Fruit fly (Drosophila melanogaster) whole organism, adult: ENCODE results near the gene CG15696.
A peak's percentile ranks its signal among the peaks of the same experiment; 100 is the strongest.

Experiments
- CG11617 ChIP-seq: fragments of 200-800 bp; sonication (Bioruptor generic); optimal IDR thresholded peaks from 2 replicates; lab custom pipeline; 2017; ENCODE audit warnings: mild to moderate bottlenecking, missing biosample characterization, missing genetic modification reagents, missing genetic modification characterization
- CG12768 ChIP-seq: fragments of 200-800 bp; sonication (Bioruptor generic); optimal IDR thresholded peaks from 2 replicates; lab custom pipeline; 2017; ENCODE audit warnings: missing biosample characterization, missing genetic modification characterization, mild to moderate bottlenecking, moderate library complexity, missing genetic modification reagents
- CG14711 ChIP-seq: fragments of 200-800 bp; sonication (Bioruptor generic); optimal IDR thresholded peaks from 2 replicates; lab custom pipeline; 2018; ENCODE audit warnings: missing biosample characterization, mild to moderate bottlenecking, missing genetic modification characterization, moderate library complexity
- CG1620 ChIP-seq: fragments of 200-800 bp; sonication (Bioruptor generic); optimal IDR thresholded peaks from 2 replicates; lab custom pipeline; 2016; ENCODE audit warnings: missing biosample characterization, missing genetic modification characterization
- CG33017 ChIP-seq: fragments of 200-800 bp; sonication (Bioruptor generic); optimal IDR thresholded peaks from 2 replicates; lab custom pipeline; 2018; ENCODE audit warnings: missing biosample characterization, mild to moderate bottlenecking, missing genetic modification characterization, moderate library complexity
- CG5204 ChIP-seq: fragments of 200-800 bp; sonication (Bioruptor generic); optimal IDR thresholded peaks from 2 replicates; lab custom pipeline; 2016; ENCODE audit warnings: missing biosample characterization, missing genetic modification characterization
- CG7045 ChIP-seq: fragments of 200-800 bp; sonication (Bioruptor generic); optimal IDR thresholded peaks from 2 replicates; lab custom pipeline; 2017; ENCODE audit warnings: missing biosample characterization, mild to moderate bottlenecking, missing genetic modification characterization
- CG7101 ChIP-seq: fragments of 200-800 bp; sonication (Bioruptor generic); optimal IDR thresholded peaks from 2 replicates; lab custom pipeline; 2018; ENCODE audit warnings: missing biosample characterization, mild to moderate bottlenecking, missing genetic modification characterization, moderate library complexity
- Clk ChIP-seq: fragments of 200-800 bp; sonication (Bioruptor generic); optimal IDR thresholded peaks from 2 replicates; lab custom pipeline; 2017; ENCODE audit warnings: missing biosample characterization, missing genetic modification characterization
- Crg-1 ChIP-seq: fragments of 200-800 bp; sonication (Bioruptor generic); optimal IDR thresholded peaks from 2 replicates; lab custom pipeline; 2016; ENCODE audit warnings: missing biosample characterization, missing genetic modification characterization
- Hr96 ChIP-seq: fragments of 200-800 bp; sonication (Bioruptor generic); optimal IDR thresholded peaks from 2 replicates; lab custom pipeline; 2016; ENCODE audit warnings: missing biosample characterization, missing genetic modification characterization
- Mnt ChIP-seq: fragments of 200-800 bp; sonication (Bioruptor generic); optimal IDR thresholded peaks from 2 replicates; lab custom pipeline; 2016; ENCODE audit warnings: missing biosample characterization, mild to moderate bottlenecking, missing genetic modification characterization
- bab1 ChIP-seq: fragments of 200-800 bp; sonication (Bioruptor generic); optimal IDR thresholded peaks from 3 replicates; lab custom pipeline; 2019; ENCODE audit warnings: missing biosample characterization, mild to moderate bottlenecking, missing genetic modification characterization, moderate library complexity
- cic ChIP-seq: fragments of 200-800 bp; sonication (Bioruptor generic); optimal IDR thresholded peaks from 2 replicates; lab custom pipeline; 2017; ENCODE audit warnings: missing biosample characterization, mild to moderate bottlenecking, missing genetic modification characterization, moderate library complexity
- cnc ChIP-seq, 2 experiments: fragments of >200 bp; optimal IDR thresholded peaks; 2 replicates each; lab custom pipeline; 2017
- kay ChIP-seq: fragments of 200-800 bp; sonication (Bioruptor generic); peaks from one replicate; lab custom pipeline; 2016; ENCODE audit warnings: missing biosample characterization, missing genetic modification characterization, borderline replicate concordance
- ovo ChIP-seq: fragments of 200-800 bp; sonication (Bioruptor generic); optimal IDR thresholded peaks from 2 replicates; lab custom pipeline; 2016; ENCODE audit warnings: missing biosample characterization, missing genetic modification characterization
- pad ChIP-seq: fragments of 200-800 bp; sonication (Bioruptor generic); optimal IDR thresholded peaks from 3 replicates; lab custom pipeline; 2017; ENCODE audit warnings: missing biosample characterization, missing genetic modification characterization, mild to moderate bottlenecking, moderate library complexity, missing genetic modification reagents
- tj ChIP-seq: fragments of 200-800 bp; sonication (Bioruptor generic); optimal IDR thresholded peaks from 3 replicates; lab custom pipeline; 2017; ENCODE audit warnings: missing biosample characterization, mild to moderate bottlenecking, missing genetic modification characterization, moderate library complexity
- toe ChIP-seq: fragments of 200-800 bp; sonication (Bioruptor generic); optimal IDR thresholded peaks from 2 replicates; lab custom pipeline; 2016; ENCODE audit warnings: missing biosample characterization, missing genetic modification characterization

The CG15696 gene

DNA sequence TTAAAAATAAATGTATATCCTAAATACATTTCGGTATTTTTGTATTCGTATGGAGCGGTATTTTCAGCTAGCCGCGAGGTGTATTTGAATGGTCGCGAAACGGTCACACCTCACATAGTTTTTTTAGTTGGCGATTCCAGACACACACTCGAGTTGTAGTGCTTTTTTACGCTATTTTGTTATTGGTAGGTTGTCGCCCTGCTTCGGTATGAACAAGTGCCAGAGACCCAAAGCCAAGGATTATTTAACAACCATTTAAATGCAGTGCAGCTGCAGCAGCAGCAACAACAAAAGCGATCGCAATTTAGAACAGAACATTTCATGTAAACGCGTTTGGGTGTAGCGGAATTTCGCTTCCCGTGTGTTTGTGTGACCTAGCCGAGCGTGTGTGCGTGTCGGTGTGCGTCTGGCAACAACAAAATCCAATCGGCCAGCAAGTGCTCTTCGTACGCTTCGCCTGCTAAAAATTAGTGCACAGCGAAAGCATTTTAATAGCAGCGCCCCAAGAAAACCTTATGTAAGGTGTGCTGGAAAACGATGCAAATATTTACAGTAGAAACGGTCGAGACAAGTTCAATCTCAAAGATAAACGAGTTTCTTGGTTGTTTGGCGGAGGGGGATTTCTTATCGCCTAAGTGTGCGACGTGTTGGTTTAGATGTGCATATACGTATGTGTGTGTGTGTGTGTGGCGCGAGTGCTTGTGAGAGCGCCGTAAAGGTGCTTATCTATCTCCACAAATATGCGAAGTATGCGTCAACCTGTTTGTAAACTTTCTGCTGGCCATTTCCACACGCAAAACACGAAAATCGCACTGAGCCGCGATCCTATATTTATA, 14.0 kb upstream of the CG15696 start, which contains the start of gene Synd:
Synd (plus strand) TSS at position 111 of the 836 bp plus-strand sequence.
- TF ChIP-seq cic (GFP tag; lab: Kevin White, UChicago) (peak; percentile 91), Clk (GFP tag; lab: Kevin White, UChicago) (no peak), CG7101 (tag; lab: Kevin White, UChicago) (peak; percentile 29), pad (GFP tag; lab: Kevin White, UChicago) (peak; percentile 53), cnc (optimal IDR thresholded peaks at IDR 0.05; lab: Kevin White, UChicago) (no peak), tj (GFP tag; lab: Kevin White, UChicago) (peak; percentile 54), CG5204 (GFP tag; lab: Kevin White, UChicago) (no peak), Mnt (GFP tag; lab: Kevin White, UChicago) (peak; percentile 55), kay (GFP tag; lab: Kevin White, UChicago) (peak; percentile 90), toe (GFP tag; lab: Kevin White, UChicago) (no peak), CG7045 (GFP tag; lab: Kevin White, UChicago) (no peak), ovo (GFP tag; lab: Kevin White, UChicago) (peak; percentile 51), bab1 (peak; percentile 3), Crg-1 (GFP tag; lab: Kevin White, UChicago) (no peak), CG14711 (tag; lab: Kevin White, UChicago) (peak; percentile 45), Hr96 (no peak), CG11617 (GFP tag; lab: Kevin White, UChicago) (peak; percentile 42), CG1620 (GFP tag; lab: Kevin White, UChicago) (no peak), CG12768 (GFP tag; lab: Kevin White, UChicago) (peak; percentile 60), CG33017 (tag; lab: Kevin White, UChicago) (peak; percentile 32)

DNA sequence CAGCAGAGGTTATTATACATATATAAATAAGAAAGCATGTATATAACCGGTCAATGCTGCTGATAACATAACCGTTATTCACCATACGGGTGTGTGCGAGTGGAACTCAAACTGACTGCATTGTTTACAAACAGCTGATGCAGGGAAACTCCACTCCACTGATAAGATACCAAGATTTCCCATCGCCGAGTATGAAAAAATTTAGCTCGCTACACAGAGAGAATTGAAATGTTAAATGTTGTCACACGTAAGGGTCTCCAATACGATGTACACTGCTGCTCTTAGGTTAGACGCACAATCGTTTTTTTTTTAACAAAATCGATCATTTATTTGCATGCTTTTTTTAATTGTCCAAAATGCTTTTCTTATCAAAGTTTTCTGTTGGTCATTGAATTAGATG, 13.2 kb upstream of the CG15696 start:
- TF ChIP-seq pad (GFP tag; lab: Kevin White, UChicago) (no peak), CG5204 (GFP tag; lab: Kevin White, UChicago) (no peak), Mnt (GFP tag; lab: Kevin White, UChicago) (no peak), CG14711 (tag; lab: Kevin White, UChicago) (no peak), CG11617 (GFP tag; lab: Kevin White, UChicago) (no peak), Hr96 (no peak), tj (GFP tag; lab: Kevin White, UChicago) (no peak), bab1 (no peak), CG1620 (GFP tag; lab: Kevin White, UChicago) (no peak), cic (GFP tag; lab: Kevin White, UChicago) (no peak), CG12768 (GFP tag; lab: Kevin White, UChicago) (no peak), Crg-1 (GFP tag; lab: Kevin White, UChicago) (no peak), CG7045 (GFP tag; lab: Kevin White, UChicago) (no peak), CG33017 (tag; lab: Kevin White, UChicago) (no peak), ovo (GFP tag; lab: Kevin White, UChicago) (no peak), toe (GFP tag; lab: Kevin White, UChicago) (no peak)

DNA sequence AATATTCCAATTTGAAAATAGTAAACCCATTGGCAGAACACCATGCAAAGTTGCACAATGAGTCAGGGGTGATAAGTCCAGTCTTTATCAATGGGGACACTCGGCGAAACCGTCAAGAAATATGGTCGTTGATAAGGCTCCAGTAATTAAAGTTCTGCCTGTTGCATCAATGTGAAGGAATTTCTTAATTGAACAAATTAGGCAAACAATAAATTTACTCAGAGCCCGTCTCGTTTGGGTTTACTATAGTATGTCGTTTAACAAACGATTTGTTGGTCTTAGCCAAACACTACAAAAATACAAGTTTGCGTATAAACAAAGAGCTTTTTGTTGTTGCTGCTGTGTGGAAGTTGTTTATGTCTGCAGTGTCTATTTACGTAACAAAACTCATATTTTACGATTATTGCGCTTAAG, 12.1 kb upstream of the CG15696 start:
- no peak for TF ChIP-seq toe (GFP tag; lab: Kevin White, UChicago)
- no peak for TF ChIP-seq CG12768 (GFP tag; lab: Kevin White, UChicago)
- TF ChIP-seq cic (GFP tag; lab: Kevin White, UChicago): peak; percentile 14
- no peak for TF ChIP-seq Mnt (GFP tag; lab: Kevin White, UChicago)
- no peak for TF ChIP-seq CG33017 (tag; lab: Kevin White, UChicago)
- TF ChIP-seq CG1620 (GFP tag; lab: Kevin White, UChicago): no peak
- no peak for TF ChIP-seq Crg-1 (GFP tag; lab: Kevin White, UChicago)
- TF ChIP-seq kay (GFP tag; lab: Kevin White, UChicago): peak; percentile 87
- TF ChIP-seq CG14711 (tag; lab: Kevin White, UChicago): no peak
- TF ChIP-seq ovo (GFP tag; lab: Kevin White, UChicago): no peak

DNA sequence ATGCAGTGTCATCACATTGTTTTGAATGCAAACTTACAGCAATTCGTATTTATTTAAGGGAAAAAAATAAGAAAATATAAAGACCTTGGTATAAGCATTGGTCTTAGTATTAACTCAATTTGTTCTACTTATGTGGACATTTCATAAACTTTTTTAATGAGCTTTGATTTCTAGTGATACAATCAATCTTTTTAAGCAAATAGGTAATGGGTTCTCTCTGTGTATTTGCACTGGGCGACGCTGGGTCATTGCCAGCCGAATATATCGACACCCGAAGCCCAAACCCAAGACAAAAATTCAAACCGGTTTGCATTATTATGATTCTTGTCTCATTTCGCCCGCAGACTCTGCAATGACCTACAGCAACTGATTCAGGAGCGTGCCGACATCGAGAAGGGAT, 11.3 kb upstream of the CG15696 start:
- TF ChIP-seq cnc (optimal IDR thresholded peaks at IDR 0.05; lab: Kevin White, UChicago) (no peak), CG5204 (GFP tag; lab: Kevin White, UChicago) (no peak), CG11617 (GFP tag; lab: Kevin White, UChicago) (no peak), ovo (GFP tag; lab: Kevin White, UChicago) (no peak)

DNA sequence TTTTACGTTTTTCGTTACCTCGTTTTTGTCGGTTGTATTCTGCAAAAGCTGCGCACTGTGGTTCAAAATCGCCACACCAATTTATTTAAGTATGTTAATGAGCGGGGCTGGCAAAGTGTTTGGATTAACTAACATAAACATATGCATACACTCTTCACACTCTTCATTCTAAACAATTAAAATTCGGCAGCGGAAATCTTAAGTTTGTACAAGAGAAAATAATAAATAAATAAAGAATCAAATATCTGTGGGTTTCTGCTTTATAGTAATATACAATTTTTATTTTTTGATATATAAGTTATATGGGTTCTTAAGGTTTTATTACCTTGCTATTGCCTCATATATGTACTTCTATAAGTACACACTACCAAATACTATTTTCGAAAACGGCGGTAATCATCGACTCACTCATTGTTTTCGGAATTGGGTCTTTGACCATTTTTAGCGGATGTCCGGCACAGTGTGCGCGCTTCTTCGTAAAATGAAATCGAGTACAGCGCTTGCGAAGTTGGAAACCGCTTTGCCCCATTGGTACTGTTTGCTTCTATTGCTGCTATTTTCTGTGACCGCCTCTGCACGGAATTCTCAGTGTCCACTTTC, 10.5 kb upstream of the CG15696 start:
- no peak for TF ChIP-seq bab1
- TF ChIP-seq ovo (GFP tag; lab: Kevin White, UChicago): no peak
- no peak for TF ChIP-seq Hr96
- no peak for TF ChIP-seq cic (GFP tag; lab: Kevin White, UChicago)
- no peak for TF ChIP-seq Mnt (GFP tag; lab: Kevin White, UChicago)
- TF ChIP-seq CG12768 (GFP tag; lab: Kevin White, UChicago): no peak
- no peak for TF ChIP-seq CG33017 (tag; lab: Kevin White, UChicago)
- TF ChIP-seq tj (GFP tag; lab: Kevin White, UChicago): no peak
- no peak for TF ChIP-seq Clk (GFP tag; lab: Kevin White, UChicago)
- TF ChIP-seq Crg-1 (GFP tag; lab: Kevin White, UChicago): no peak
- TF ChIP-seq CG11617 (GFP tag; lab: Kevin White, UChicago): no peak
- TF ChIP-seq kay (GFP tag; lab: Kevin White, UChicago): no peak
- no peak for TF ChIP-seq CG1620 (GFP tag; lab: Kevin White, UChicago)
- TF ChIP-seq cnc (optimal IDR thresholded peaks at IDR 0.05; lab: Kevin White, UChicago): no peak
